Worm (Caenorhabditis elegans): Measurements from ENCODE around the gene sde-2.

Gene sde-2

DNA sequence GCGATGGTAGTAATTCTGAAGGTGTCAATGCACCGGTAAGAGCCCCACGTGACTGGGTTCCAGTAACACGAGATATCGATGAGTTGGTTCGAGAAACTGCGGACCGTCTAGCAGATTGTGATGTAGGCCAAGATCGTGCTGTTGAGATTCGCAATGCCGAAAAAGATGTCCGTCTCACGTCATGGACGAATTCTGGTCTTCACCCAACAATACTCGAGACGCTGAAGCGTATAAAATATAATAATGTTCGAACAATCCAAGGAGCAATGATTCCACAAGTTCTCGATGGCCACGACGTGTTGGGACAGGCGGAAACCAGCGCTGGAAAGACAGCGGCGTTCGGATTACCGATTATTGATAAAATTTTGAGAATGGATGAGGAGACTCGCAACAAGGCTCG, 39.1 kb downstream of the sde-2 start:
- TF ChIP-seq nhr-21 (tag; optimal IDR thresholded peaks at IDR 0.05) (no peak), lin-39 (tag; optimal IDR thresholded peaks at IDR 0.05) (no peak), ceh-16 (tag; optimal IDR thresholded peaks at IDR 0.05) (no peak), unc-62 (GFP tag; optimal IDR thresholded peaks at IDR 0.05) (no peak), F13H6.1 (tag; optimal IDR thresholded peaks at IDR 0.05) (no peak), ama-1 (optimal IDR thresholded peaks at IDR 0.05) (no peak), mab-5 (tag; optimal IDR thresholded peaks at IDR 0.05) (no peak), snpc-4 (tag; optimal IDR thresholded peaks at IDR 0.05) (no peak), ZK546.5 (tag; optimal IDR thresholded peaks at IDR 0.05) (no peak), zag-1 (tag; optimal IDR thresholded peaks at IDR 0.05) (no peak), egl-27 (tag; optimal IDR thresholded peaks at IDR 0.05) (no peak), sma-3 (GFP tag; optimal IDR thresholded peaks at IDR 0.05) (no peak)

DNA sequence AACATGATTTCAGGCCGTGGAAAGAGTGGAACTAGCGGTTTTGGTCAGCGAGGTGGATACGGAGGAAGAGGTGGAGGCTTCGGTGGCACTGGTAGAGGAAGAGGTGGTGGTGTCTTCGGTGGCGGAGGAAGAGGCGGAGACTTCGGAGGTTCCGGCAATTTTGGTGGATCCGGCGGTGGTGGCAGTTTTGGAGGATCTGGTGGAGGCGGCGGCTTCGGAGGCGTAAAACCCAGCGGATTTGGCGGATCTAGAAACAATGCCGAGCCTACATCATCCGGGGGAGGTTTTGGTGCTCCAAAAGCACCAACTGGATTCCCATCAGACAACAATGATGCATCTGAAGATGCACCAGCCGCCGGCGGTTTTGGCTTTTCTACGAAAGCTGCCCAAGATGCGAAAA, 41.0 kb downstream of the sde-2 start:
- TF ChIP-seq lin-11 (tag; optimal IDR thresholded peaks at IDR 0.05) (no peak), nhr-25 (tag; optimal IDR thresholded peaks at IDR 0.05) (no peak), ama-1 (optimal IDR thresholded peaks at IDR 0.05) (no peak), ztf-11 (tag; optimal IDR thresholded peaks at IDR 0.05) (no peak), blmp-1 (tag; optimal IDR thresholded peaks at IDR 0.05; ENCODE audit: insufficient read depth) (no peak), dmd-4 (tag; optimal IDR thresholded peaks at IDR 0.05) (no peak), zag-1 (tag; optimal IDR thresholded peaks at IDR 0.05) (no peak), aly-2 (tag; optimal IDR thresholded peaks at IDR 0.05) (no peak), mdl-1 (tag; optimal IDR thresholded peaks at IDR 0.05) (no peak), ceh-82 (tag; optimal IDR thresholded peaks at IDR 0.05) (no peak), peb-1 (tag; optimal IDR thresholded peaks at IDR 0.05) (no peak), nhr-11 (tag; optimal IDR thresholded peaks at IDR 0.05) (no peak), C34F6.9 (tag; optimal IDR thresholded peaks at IDR 0.05) (no peak), nhr-12 (tag; optimal IDR thresholded peaks at IDR 0.05) (no peak), unc-39 (tag; optimal IDR thresholded peaks at IDR 0.05) (no peak), nhr-77 (tag; optimal IDR thresholded peaks at IDR 0.05) (no peak)

ce11 chrV:13669170-13669569, 41.8 kb downstream of the sde-2 start:
- TF ChIP-seq ZK546.5 (tag; optimal IDR thresholded peaks at IDR 0.05), result no peak
- no peak for TF ChIP-seq lin-13 (GFP tag; optimal IDR thresholded peaks at IDR 0.05)

- TF ChIP-seq Y55F3AM.14 (GFP tag; optimal IDR thresholded peaks at IDR 0.05) (no peak), gmeb-1 (tag; optimal IDR thresholded peaks at IDR 0.05) (no peak), ama-1 (optimal IDR thresholded peaks at IDR 0.05) (no peak), ceh-82 (tag; optimal IDR thresholded peaks at IDR 0.05) (no peak), dmd-4 (tag; optimal IDR thresholded peaks at IDR 0.05) (no peak), nhr-6 (tag; optimal IDR thresholded peaks at IDR 0.05) (no peak), mbf-1 (tag; optimal IDR thresholded peaks at IDR 0.05) (no peak), unc-62 (GFP tag; optimal IDR thresholded peaks at IDR 0.05) (no peak), nhr-237 (tag; optimal IDR thresholded peaks at IDR 0.05) (no peak), mdl-1 (tag; optimal IDR thresholded peaks at IDR 0.05) (no peak), nhr-23 (tag; optimal IDR thresholded peaks at IDR 0.05) (no peak), elt-1 (tag; optimal IDR thresholded peaks at IDR 0.05) (no peak)
Observed at ce11 chrV:13671911-13672639, 44.7 kb downstream of the sde-2 start, which contains the start of the genes mip-2 and F58G11.4. mip-2 (minus strand) TSS chrV:13671958. F58G11.4 (plus strand) TSS chrV:13672589.

DNA sequence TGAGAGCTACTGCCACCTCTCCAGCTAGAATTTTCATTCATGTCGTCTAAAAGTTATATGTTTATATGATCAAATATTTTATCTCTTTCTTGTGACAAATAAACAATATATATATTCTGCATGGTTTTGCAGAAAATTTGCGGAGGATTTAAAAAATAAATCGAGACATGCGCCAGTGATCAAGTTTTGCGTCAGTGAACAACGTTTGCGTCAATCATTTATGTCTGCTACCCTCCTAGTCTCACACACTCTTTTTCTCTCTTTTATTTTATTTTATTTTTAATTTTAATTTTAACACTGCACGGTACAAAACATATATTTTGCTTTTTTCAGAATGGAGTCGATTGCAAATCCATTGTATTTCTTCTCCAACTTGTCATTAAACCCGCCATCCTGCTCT, 51.2 kb downstream of the sde-2 start, which contains the start of the genes tag-65 and ccz-1:
tag-65 (minus strand) TSS at position 46 of the 400 bp plus-strand sequence.
ccz-1 (plus strand) TSS at position 334 of the 400 bp plus-strand sequence.
- TF ChIP-seq zag-1 (tag; optimal IDR thresholded peaks at IDR 0.05) (peak; percentile 41), elt-1 (tag; optimal IDR thresholded peaks at IDR 0.05) (no peak), unc-39 (tag; optimal IDR thresholded peaks at IDR 0.05) (no peak), ceh-16 (tag; optimal IDR thresholded peaks at IDR 0.05) (peak; percentile 27), nhr-25 (tag; optimal IDR thresholded peaks at IDR 0.05) (peak; percentile 90), ceh-82 (tag; optimal IDR thresholded peaks at IDR 0.05) (no peak), skn-1 (tag; optimal IDR thresholded peaks at IDR 0.05) (no peak), snpc-4 (tag; optimal IDR thresholded peaks at IDR 0.05) (peak; percentile 78), ama-1 (optimal IDR thresholded peaks at IDR 0.05) (peak; percentile 35), nhr-21 (tag; optimal IDR thresholded peaks at IDR 0.05) (peak; percentile 87), nhr-6 (tag; optimal IDR thresholded peaks at IDR 0.05) (no peak), nhr-77 (tag; optimal IDR thresholded peaks at IDR 0.05) (no peak), lin-11 (tag; optimal IDR thresholded peaks at IDR 0.05) (peak; percentile 31), ZK546.5 (tag; optimal IDR thresholded peaks at IDR 0.05) (peak; percentile 24), unc-62 (GFP tag; optimal IDR thresholded peaks at IDR 0.05) (peak; percentile 57), Y55F3AM.14 (GFP tag; optimal IDR thresholded peaks at IDR 0.05) (peak; percentile 38), R02D3.7 (tag; optimal IDR thresholded peaks at IDR 0.05) (peak; percentile 68), sma-9 (GFP tag; optimal IDR thresholded peaks at IDR 0.05) (peak; percentile 94), sma-9 (tag; optimal IDR thresholded peaks at IDR 0.05) (no peak), lin-39 (tag; optimal IDR thresholded peaks at IDR 0.05) (no peak), crh-2 (tag; optimal IDR thresholded peaks at IDR 0.05) (peak; percentile 88), unc-55 (GFP tag; optimal IDR thresholded peaks at IDR 0.05) (peak; percentile 97), nhr-129 (tag; optimal IDR thresholded peaks at IDR 0.05) (peak; percentile 59), lin-13 (GFP tag; optimal IDR thresholded peaks at IDR 0.05) (peak; percentile 87), dmd-4 (tag; optimal IDR thresholded peaks at IDR 0.05) (peak; percentile 33), sma-3 (GFP tag; optimal IDR thresholded peaks at IDR 0.05) (peak; percentile 80), sem-4 (tag; optimal IDR thresholded peaks at IDR 0.05) (peak; percentile 57), mdl-1 (tag; optimal IDR thresholded peaks at IDR 0.05) (peak in 1 of 2 experiments; percentile 54), C34F6.9 (tag; optimal IDR thresholded peaks at IDR 0.05) (peak; percentile 97), nhr-23 (tag; optimal IDR thresholded peaks at IDR 0.05) (no peak), mab-5 (tag; optimal IDR thresholded peaks at IDR 0.05) (peak; percentile 90)

All from whole organism, L2 larva.